Fruit fly (Drosophila melanogaster) whole organism, embryonic: ENCODE measurements around the gene CG13699.
A peak's percentile ranks its signal among the peaks of the same experiment; 100 is the strongest.

ENCODE experiments used
- Adf1 ChIP-seq: fragments of 200-800 bp; sonication (Bioruptor generic); IDR thresholded peaks from 2 replicates; pipeline ENCODE4 v1.3.6; 2022; ENCODE audit warnings: missing biosample characterization, missing genetic modification characterization
- Atf3 ChIP-seq: fragments of 200-800 bp; sonication (Bioruptor generic); optimal IDR thresholded peaks from 3 replicates; lab custom pipeline; 2016; ENCODE audit warnings: missing biosample characterization, missing genetic modification characterization
- B-H1 ChIP-seq: fragments of 200-800 bp; sonication (Bioruptor generic); IDR thresholded peaks from 3 replicates; pipeline ENCODE4 v1.3.6; 2022; ENCODE audit warnings: missing biosample characterization, missing genetic modification characterization
- Blimp-1 ChIP-seq: fragments of 200-800 bp; sonication (Bioruptor generic); optimal IDR thresholded peaks from 3 replicates; lab custom pipeline; 2018; ENCODE audit warnings: missing biosample characterization, missing genetic modification characterization, mild to moderate bottlenecking, moderate library complexity, missing genetic modification reagents
- CG10565 ChIP-seq: fragments of 200-800 bp; sonication (Bioruptor generic); optimal IDR thresholded peaks from 3 replicates; lab custom pipeline; 2016; ENCODE audit warnings: missing biosample characterization, mild to moderate bottlenecking, missing genetic modification characterization
- CG10654 ChIP-seq: fragments of 200-800 bp; sonication (Bioruptor generic); optimal IDR thresholded peaks from 2 replicates; lab custom pipeline; 2016; ENCODE audit warnings: missing biosample characterization, missing genetic modification characterization
- CG1233 ChIP-seq: fragments of 200-800 bp; sonication (Bioruptor generic); optimal IDR thresholded peaks from 4 replicates; lab custom pipeline; 2018; ENCODE audit warnings: missing biosample characterization, mild to moderate bottlenecking, missing genetic modification characterization
- CG12769 ChIP-seq: fragments of 200-800 bp; sonication (Bioruptor generic); optimal IDR thresholded peaks from 2 replicates; lab custom pipeline; 2019; ENCODE audit warnings: missing biosample characterization, mild to moderate bottlenecking, missing genetic modification characterization, moderate library complexity
- CG13424 ChIP-seq: fragments of 200-800 bp; sonication (Bioruptor generic); optimal IDR thresholded peaks from 2 replicates; lab custom pipeline; 2019; ENCODE audit warnings: missing biosample characterization, mild to moderate bottlenecking, missing genetic modification characterization, moderate library complexity
- CG13894 ChIP-seq: fragments of 200-800 bp; sonication (Bioruptor generic); optimal IDR thresholded peaks from 3 replicates; lab custom pipeline; 2018; ENCODE audit warnings: missing biosample characterization, mild to moderate bottlenecking, missing genetic modification characterization, moderate library complexity
- CG15514 ChIP-seq: fragments of 200-800 bp; sonication (Bioruptor generic); optimal IDR thresholded peaks from 3 replicates; lab custom pipeline; 2017; ENCODE audit warnings: missing biosample characterization, missing genetic modification characterization, mild to moderate bottlenecking, moderate library complexity, missing genetic modification reagents
- CG15696 ChIP-seq: fragments of 200-800 bp; sonication (Bioruptor generic); optimal IDR thresholded peaks from 2 replicates; lab custom pipeline; 2019; ENCODE audit warnings: missing biosample characterization, mild to moderate bottlenecking, missing genetic modification characterization, moderate library complexity
- CG17385 ChIP-seq: fragments of 200-800 bp; sonication (Bioruptor generic); optimal IDR thresholded peaks from 3 replicates; lab custom pipeline; 2018; ENCODE audit warnings: missing biosample characterization, mild to moderate bottlenecking, missing genetic modification characterization
- CG17912 ChIP-seq: fragments of 200-800 bp; sonication (Bioruptor generic); optimal IDR thresholded peaks from 2 replicates; lab custom pipeline; 2018; ENCODE audit warnings: missing biosample characterization, mild to moderate bottlenecking, missing genetic modification characterization
- CG1832 ChIP-seq: fragments of 200-800 bp; sonication (Bioruptor generic); optimal IDR thresholded peaks from 2 replicates; lab custom pipeline; 2017; ENCODE audit warnings: missing biosample characterization, mild to moderate bottlenecking, missing genetic modification characterization, inconsistent platforms
- CG2678 ChIP-seq: fragments of 200-800 bp; sonication (Bioruptor generic); optimal IDR thresholded peaks from 3 replicates; lab custom pipeline; 2019; ENCODE audit warnings: missing biosample characterization, mild to moderate bottlenecking, missing genetic modification characterization, moderate library complexity
- CG2875 ChIP-seq: fragments of 200-800 bp; sonication (Bioruptor generic); optimal IDR thresholded peaks from 2 replicates; lab custom pipeline; 2017; ENCODE audit warnings: missing biosample characterization, mild to moderate bottlenecking, missing genetic modification characterization, missing genetic modification reagents
- CG30431 ChIP-seq: fragments of 200-800 bp; sonication (Bioruptor generic); optimal IDR thresholded peaks from 2 replicates; lab custom pipeline; 2017; ENCODE audit warnings: missing biosample characterization, missing genetic modification characterization
- CG3065 ChIP-seq: fragments of 200-800 bp; sonication (Bioruptor generic); optimal IDR thresholded peaks from 2 replicates; lab custom pipeline; 2016; ENCODE audit warnings: missing biosample characterization, missing genetic modification characterization
- CG5180 ChIP-seq: fragments of 200-800 bp; sonication (Bioruptor generic); optimal IDR thresholded peaks from 3 replicates; lab custom pipeline; 2017; ENCODE audit warnings: missing biosample characterization, missing genetic modification characterization, mild to moderate bottlenecking, moderate library complexity, missing genetic modification reagents
- CG8281 ChIP-seq: fragments of 200-800 bp; sonication (Bioruptor generic); optimal IDR thresholded peaks from 2 replicates; lab custom pipeline; 2018; ENCODE audit warnings: missing biosample characterization, mild to moderate bottlenecking, missing genetic modification characterization, moderate library complexity
- Dek ChIP-seq: fragments of 200-800 bp; sonication (Bioruptor generic); optimal IDR thresholded peaks from 3 replicates; lab custom pipeline; 2019; ENCODE audit warnings: missing biosample characterization, mild to moderate bottlenecking, missing genetic modification characterization, moderate library complexity
- E2f2 ChIP-seq: fragments of 200-800 bp; sonication (Bioruptor generic); IDR thresholded peaks from 2 replicates; pipeline ENCODE4 v1.3.6; 2022; ENCODE audit warnings: missing biosample characterization, missing genetic modification characterization
- Gug ChIP-seq: fragments of 200-800 bp; sonication (Bioruptor generic); IDR thresholded peaks from 4 replicates; pipeline ENCODE4 v1.3.6; 2022; ENCODE audit warnings: missing biosample characterization, missing genetic modification characterization
- H2.0 ChIP-seq: fragments of 200-800 bp; sonication (Bioruptor generic); IDR thresholded peaks from 2 replicates; pipeline ENCODE4 v1.3.6; 2022; ENCODE audit warnings: missing biosample characterization, missing genetic modification characterization
- Hand ChIP-seq: fragments of 200-800 bp; sonication (Bioruptor generic); optimal IDR thresholded peaks from 2 replicates; lab custom pipeline; 2017; ENCODE audit warnings: mild to moderate bottlenecking, missing biosample characterization, missing genetic modification reagents, missing genetic modification characterization
- Hmr ChIP-seq: fragments of 200-800 bp; sonication (Bioruptor generic); optimal IDR thresholded peaks from 3 replicates; lab custom pipeline; 2017; ENCODE audit warnings: mild to moderate bottlenecking, missing biosample characterization, missing genetic modification reagents, missing genetic modification characterization
- Hr3 ChIP-seq: fragments of 200-800 bp; sonication (Bioruptor generic); optimal IDR thresholded peaks from 3 replicates; lab custom pipeline; 2016; ENCODE audit warnings: missing biosample characterization, missing genetic modification characterization
- Med ChIP-seq: fragments of 200-800 bp; sonication (Bioruptor generic); peaks from one replicate; lab custom pipeline; 2016; ENCODE audit warnings: missing biosample characterization, missing genetic modification characterization, mild to moderate bottlenecking, inconsistent platforms, moderate library complexity
- Meics ChIP-seq: fragments of 200-800 bp; sonication (Bioruptor generic); optimal IDR thresholded peaks from 2 replicates; lab custom pipeline; 2017; ENCODE audit warnings: missing biosample characterization, mild to moderate bottlenecking, missing genetic modification characterization
- PHDP ChIP-seq: fragments of 200-800 bp; sonication (Bioruptor generic); optimal IDR thresholded peaks from 3 replicates; lab custom pipeline; 2018; ENCODE audit warnings: missing biosample characterization, mild to moderate bottlenecking, missing genetic modification characterization, moderate library complexity
- bab2 ChIP-seq: fragments of 200-800 bp; sonication (Bioruptor generic); optimal IDR thresholded peaks from 2 replicates; lab custom pipeline; 2016; ENCODE audit warnings: missing biosample characterization, missing genetic modification characterization
- caup ChIP-seq: fragments of 200-800 bp; sonication (Bioruptor generic); optimal IDR thresholded peaks from 3 replicates; lab custom pipeline; 2017; ENCODE audit warnings: missing biosample characterization, mild to moderate bottlenecking, missing genetic modification characterization, moderate library complexity; ENCODE audit not compliant: severe bottlenecking
- ci ChIP-seq: fragments of 200-800 bp; sonication (Bioruptor generic); IDR thresholded peaks from 3 replicates; pipeline ENCODE4 v1.3.6; 2022; ENCODE audit warnings: missing biosample characterization, missing genetic modification characterization
- cwo ChIP-seq: fragments of 200-800 bp; sonication (Bioruptor generic); optimal IDR thresholded peaks from 3 replicates; lab custom pipeline; 2017; ENCODE audit warnings: missing biosample characterization, missing genetic modification characterization, mild to moderate bottlenecking, moderate library complexity, missing genetic modification reagents
- dmrt99B ChIP-seq: fragments of 200-800 bp; sonication (Bioruptor generic); optimal IDR thresholded peaks from 2 replicates; lab custom pipeline; 2018; ENCODE audit warnings: missing biosample characterization, mild to moderate bottlenecking, missing genetic modification characterization, moderate library complexity
- dpn ChIP-seq, 2 experiments: fragments of 200-800 bp; sonication (Bioruptor generic); optimal IDR thresholded peaks; 3 replicates each; lab custom pipeline; 2016; ENCODE audit warnings: missing biosample characterization in 2 of 2, missing genetic modification characterization in 2 of 2
- eve ChIP-seq, 2 experiments: fragments of >200 bp; optimal IDR thresholded peaks; 2 replicates each; lab custom pipeline; 2017; ENCODE audit warnings: missing biosample characterization in 2 of 2, missing genetic modification characterization in 2 of 2
- ind ChIP-seq: fragments of 200-800 bp; sonication (Bioruptor generic); optimal IDR thresholded peaks from 3 replicates; lab custom pipeline; 2016; ENCODE audit warnings: missing biosample characterization, missing genetic modification characterization
- insv ChIP-seq, 2 experiments: fragments of 200-800 bp; sonication (Bioruptor generic); optimal IDR thresholded peaks; 3 replicates each; lab custom pipeline; 2016 to 2018; ENCODE audit warnings: missing biosample characterization in 2 of 2, missing genetic modification characterization in 2 of 2
- lab ChIP-seq: fragments of 200-800 bp; sonication (Bioruptor generic); optimal IDR thresholded peaks from 3 replicates; lab custom pipeline; 2017; ENCODE audit warnings: missing biosample characterization, missing genetic modification characterization, mild to moderate bottlenecking, moderate library complexity, missing genetic modification reagents
- lola ChIP-seq, 3 experiments: fragments of >200 bp in 2 of 3; fragments of 200-800 bp in 1 of 3; sonication (Bioruptor generic) in 1 of 3; optimal IDR thresholded peaks; 2 replicates each; lab custom pipeline; 2017 to 2019; ENCODE audit warnings: missing biosample characterization in 3 of 3, missing genetic modification characterization in 3 of 3, mild to moderate bottlenecking in 1 of 3, moderate library complexity in 1 of 3
- nmo ChIP-seq: fragments of 200-800 bp; sonication (Bioruptor generic); optimal IDR thresholded peaks from 2 replicates; lab custom pipeline; 2018; ENCODE audit warnings: missing biosample characterization, mild to moderate bottlenecking, missing genetic modification characterization, moderate library complexity
- pita ChIP-seq: fragments of 200-800 bp; sonication (Bioruptor generic); optimal IDR thresholded peaks from 2 replicates; lab custom pipeline; 2017; ENCODE audit warnings: missing biosample characterization, mild to moderate bottlenecking, missing genetic modification characterization
- ranshi ChIP-seq: fragments of 200-800 bp; sonication (Bioruptor generic); IDR thresholded peaks from 2 replicates; pipeline ENCODE4 v1.3.6; 2022; ENCODE audit warnings: missing biosample characterization, missing genetic modification characterization
- sens-2 ChIP-seq: fragments of 200-800 bp; sonication (Bioruptor generic); IDR thresholded peaks from 2 replicates; pipeline ENCODE4 v1.3.6; 2022; ENCODE audit warnings: missing biosample characterization, missing genetic modification characterization
- sna ChIP-seq: fragments of 200-800 bp; sonication (Bioruptor generic); IDR thresholded peaks from 2 replicates; pipeline ENCODE4 v1.3.6; 2022; ENCODE audit warnings: missing biosample characterization, missing genetic modification characterization; ENCODE audit not compliant: partially characterized antibody
- tap ChIP-seq: fragments of 200-800 bp; optimal IDR thresholded peaks from 3 replicates; lab custom pipeline; 2019; ENCODE audit warnings: missing biosample characterization, mild to moderate bottlenecking, missing genetic modification characterization, moderate library complexity
- toy ChIP-seq: fragments of 200-800 bp; sonication (Bioruptor generic); IDR thresholded peaks from 2 replicates; pipeline ENCODE4 v1.3.6; 2022; ENCODE audit warnings: missing biosample characterization, missing genetic modification characterization
- unc-4 ChIP-seq: fragments of 200-800 bp; sonication (Bioruptor generic); IDR thresholded peaks from 2 replicates; pipeline ENCODE4 v1.3.6; 2022; ENCODE audit warnings: missing biosample characterization, missing genetic modification characterization; ENCODE audit not compliant: partially characterized antibody

The CG13699 gene

DNA sequence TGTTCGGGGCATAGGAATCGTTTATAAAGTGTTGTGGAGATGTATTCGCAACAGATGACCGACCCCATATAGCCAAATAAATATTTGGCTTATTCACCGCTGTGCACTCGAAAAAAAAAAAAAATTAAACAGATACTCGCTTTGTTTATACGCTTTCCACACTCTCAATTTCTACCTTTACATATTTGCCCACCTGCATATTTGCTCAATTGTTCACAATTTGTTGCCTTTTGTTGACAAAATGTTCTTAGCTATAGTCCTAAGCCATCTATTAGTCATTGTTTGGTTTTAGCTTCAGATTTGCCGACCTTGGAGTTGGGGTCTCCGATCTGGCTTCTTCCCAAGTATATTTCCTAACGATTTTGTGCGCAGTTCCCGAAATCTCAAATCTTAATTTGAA is 19.4 kb downstream of the CG13699 start (continued):
- no peak for TF ChIP-seq Gug (GFP tag; lab: Robert Waterston, UW)
- TF ChIP-seq CG10654 = no peak
- peak; percentile 7 for TF ChIP-seq PHDP (tag; lab: Kevin White, UChicago)
- no peak for TF ChIP-seq ind (GFP tag; lab: Kevin White, UChicago)
- TF ChIP-seq toy = no peak
- TF ChIP-seq H2.0 (GFP tag; lab: Robert Waterston, UW) = no peak
- TF ChIP-seq CG8281 = no peak
- TF ChIP-seq CG1832 = no peak
- peak; percentile 11 for TF ChIP-seq CG2678 (tag; lab: Kevin White, UChicago)
- TF ChIP-seq insv (GFP tag; optimal IDR thresholded peaks at IDR 0.05; lab: Kevin White, UChicago) = no peak
- no peak for TF ChIP-seq B-H1
- 0 out of 3 replicates have a peak, but pooled peaks have one; percentile 11 for TF ChIP-seq ci (GFP tag; lab: Robert Waterston, UW)
- TF ChIP-seq nmo (GFP tag; lab: Kevin White, UChicago) = no peak
- peak in 1 of 2 experiments; percentile 17 for TF ChIP-seq eve (GFP tag; optimal IDR thresholded peaks at IDR 0.05; lab: Kevin White, UChicago)
- no peak for TF ChIP-seq bab2 (GFP tag; lab: Kevin White, UChicago)
- TF ChIP-seq sens-2 (GFP tag; lab: Robert Waterston, UW) = no peak
- no peak for TF ChIP-seq CG17912 (GFP tag; lab: Kevin White, UChicago)
- no peak for TF ChIP-seq unc-4 (GFP tag; lab: Robert Waterston, UW)
- no peak for TF ChIP-seq Hand (GFP tag; lab: Kevin White, UChicago)
- TF ChIP-seq caup (GFP tag; lab: Kevin White, UChicago) = peak; percentile 31
- TF ChIP-seq lola (GFP tag; optimal IDR thresholded peaks at IDR 0.05; lab: Kevin White, UChicago) = no peak
- no peak for TF ChIP-seq dpn (GFP tag; optimal IDR thresholded peaks at IDR 0.05; lab: Kevin White, UChicago)
- no peak for TF ChIP-seq CG5180
- TF ChIP-seq Hmr (GFP tag; lab: Kevin White, UChicago) = peak; percentile 10
- TF ChIP-seq Med = peak; percentile 54
- no peak for TF ChIP-seq Atf3 (GFP tag; lab: Kevin White, UChicago)
- no peak for TF ChIP-seq CG3065 (GFP tag; lab: Kevin White, UChicago)
- TF ChIP-seq CG12769 (tag; lab: Kevin White, UChicago) = no peak
- no peak for TF ChIP-seq Hr3 (GFP tag; lab: Kevin White, UChicago)
- TF ChIP-seq cwo (GFP tag; lab: Kevin White, UChicago) = no peak
- no peak for TF ChIP-seq CG13424 (tag; lab: Kevin White, UChicago)
- TF ChIP-seq Dek = no peak
- peak; percentile 13 for TF ChIP-seq CG2875 (GFP tag; lab: Kevin White, UChicago)
- TF ChIP-seq CG13894 (tag; lab: Kevin White, UChicago) = peak; percentile 68
- TF ChIP-seq lab (GFP tag; lab: Kevin White, UChicago) = peak; percentile 42
- TF ChIP-seq CG10565 (GFP tag; lab: Kevin White, UChicago) = no peak
- no peak for TF ChIP-seq tap (tag; lab: Kevin White, UChicago)
- TF ChIP-seq CG15696 (tag; lab: Kevin White, UChicago) = no peak
- TF ChIP-seq CG30431 (GFP tag; lab: Kevin White, UChicago) = no peak
- no peak for TF ChIP-seq pita (GFP tag; lab: Kevin White, UChicago)
- TF ChIP-seq sna (GFP tag; lab: Robert Waterston, UW) = no peak
- TF ChIP-seq dmrt99B (tag; lab: Kevin White, UChicago) = peak; percentile 10
- TF ChIP-seq Adf1 (GFP tag; lab: Robert Waterston, UW) = no peak
- TF ChIP-seq CG1233 = no peak
- peak; percentile 29 for TF ChIP-seq Blimp-1 (GFP tag; lab: Kevin White, UChicago)
- no peak for TF ChIP-seq ranshi (GFP tag; lab: Robert Waterston, UW)
- TF ChIP-seq E2f2 (GFP tag; lab: Robert Waterston, UW) = peak; percentile 17; the same call in 1 of the 2 replicates
- TF ChIP-seq Meics (GFP tag; lab: Kevin White, UChicago) = no peak
- no peak for TF ChIP-seq CG15514 (GFP tag; lab: Kevin White, UChicago)
- no peak for TF ChIP-seq CG17385 (GFP tag; lab: Kevin White, UChicago)
